Fruit fly (Drosophila melanogaster) whole organism, wandering third instar larva: ENCODE measurements around the gene AP-2alpha.
A peak's percentile ranks its signal among the peaks of the same experiment; 100 is the strongest.

Source experiments
- Abd-B ChIP-seq: fragments of >200 bp; optimal IDR thresholded peaks from 2 replicates; lab custom pipeline; 2017; ENCODE audit warnings: missing biosample characterization, missing genetic modification characterization
- CG32264 ChIP-seq: fragments of 200-800 bp; sonication (Bioruptor generic); optimal IDR thresholded peaks from 2 replicates; lab custom pipeline; 2016; ENCODE audit warnings: missing biosample characterization, missing genetic modification characterization
- CG9705 ChIP-seq: fragments of 200-800 bp; sonication (Bioruptor generic); optimal IDR thresholded peaks from 2 replicates; lab custom pipeline; 2018; ENCODE audit warnings: missing biosample characterization, mild to moderate bottlenecking, missing genetic modification characterization
- CrebA ChIP-seq: fragments of 200-800 bp; sonication (Bioruptor generic); optimal IDR thresholded peaks from 2 replicates; lab custom pipeline; 2016; ENCODE audit warnings: missing biosample characterization, mild to moderate bottlenecking, missing genetic modification characterization, borderline replicate concordance
- Dfd ChIP-seq: fragments of >200 bp; optimal IDR thresholded peaks from 2 replicates; lab custom pipeline; 2017; ENCODE audit warnings: missing biosample characterization, missing genetic modification characterization
- Dif ChIP-seq: fragments of 200-275, 200-300 bp; sonication (Bioruptor generic); optimal IDR thresholded peaks from 2 replicates; lab custom pipeline; 2018; ENCODE audit warnings: missing biosample characterization, missing genetic modification characterization; ENCODE audit not compliant: partially characterized antibody
- GATAd ChIP-seq: sonication (Bioruptor generic); optimal IDR thresholded peaks from 2 replicates; lab custom pipeline; 2016; ENCODE audit warnings: missing biosample characterization, missing genetic modification characterization
- HLH106 ChIP-seq: fragments of 200-800 bp; optimal IDR thresholded peaks from 3 replicates; lab custom pipeline; 2019; ENCODE audit warnings: missing biosample characterization, mild to moderate bottlenecking, missing genetic modification characterization, moderate library complexity
- Hnf4 ChIP-seq: fragments of 200-800 bp; sonication (Bioruptor generic); optimal IDR thresholded peaks from 2 replicates; lab custom pipeline; 2016; ENCODE audit warnings: missing biosample characterization, mild to moderate bottlenecking, missing genetic modification characterization
- Hr78 ChIP-seq: fragments of >200 bp; optimal IDR thresholded peaks from 2 replicates; lab custom pipeline; 2017; ENCODE audit warnings: missing biosample characterization, missing genetic modification characterization
- Hr83 ChIP-seq: fragments of 200-300 bp; sonication (Bioruptor generic); optimal IDR thresholded peaks from 2 replicates; lab custom pipeline; 2016; ENCODE audit warnings: missing biosample characterization, mild to moderate bottlenecking, missing genetic modification characterization, moderate library complexity; ENCODE audit not compliant: poor library complexity, severe bottlenecking
- Jra ChIP-seq: sonication (Bioruptor generic); optimal IDR thresholded peaks from 2 replicates; lab custom pipeline; 2016; ENCODE audit warnings: missing biosample characterization, missing genetic modification characterization
- Mio ChIP-seq: sonication (Bioruptor generic); optimal IDR thresholded peaks from 2 replicates; lab custom pipeline; 2016; ENCODE audit warnings: missing biosample characterization, missing genetic modification characterization
- Myc ChIP-seq: fragments of >200 bp; optimal IDR thresholded peaks from 2 replicates; lab custom pipeline; 2017
- N ChIP-seq: fragments of >200 bp; optimal IDR thresholded peaks from 2 replicates; lab custom pipeline; 2018; ENCODE audit warnings: missing biosample characterization, missing external identifiers, missing genetic modification characterization
- OdsH ChIP-seq: fragments of 200-800 bp; sonication (Bioruptor generic); optimal IDR thresholded peaks from 2 replicates; lab custom pipeline; 2016; ENCODE audit warnings: missing biosample characterization, mild to moderate bottlenecking, missing genetic modification characterization
- Rel ChIP-seq, 2 experiments: fragments of 200-800 bp; sonication (Bioruptor generic) in 1 of 2; optimal IDR thresholded peaks; 2 replicates in 1 of 2; 3 replicates in 1 of 2; lab custom pipeline; 2016 to 2019; ENCODE audit warnings: mild to moderate bottlenecking in 2 of 2, missing biosample characterization in 2 of 2, missing genetic modification characterization in 2 of 2, moderate library complexity in 1 of 2
- Sp1 ChIP-seq: fragments of 200-800 bp; sonication (Bioruptor generic); optimal IDR thresholded peaks from 3 replicates; lab custom pipeline; 2019; ENCODE audit warnings: missing biosample characterization, mild to moderate bottlenecking, missing genetic modification characterization, moderate library complexity
- Vsx2 ChIP-seq: fragments of 200-300, 225-300 bp; sonication (Bioruptor generic); optimal IDR thresholded peaks from 2 replicates; lab custom pipeline; 2018; ENCODE audit warnings: missing biosample characterization, missing genetic modification characterization; ENCODE audit not compliant: partially characterized antibody
- br ChIP-seq: fragments of 200-800 bp; sonication (Bioruptor generic); optimal IDR thresholded peaks from 2 replicates; lab custom pipeline; 2016; ENCODE audit warnings: missing biosample characterization, missing genetic modification characterization
- brk ChIP-seq: fragments of 200-800 bp; sonication (Bioruptor generic); optimal IDR thresholded peaks from 2 replicates; lab custom pipeline; 2016; ENCODE audit warnings: missing biosample characterization, mild to moderate bottlenecking, missing genetic modification characterization
- dl ChIP-seq, 2 experiments: fragments of 175-275, 200-275 bp in 1 of 2; fragments of 200-275 bp in 1 of 2; sonication (Bioruptor generic); optimal IDR thresholded peaks; lab custom pipeline; 2018; ENCODE audit warnings: mild to moderate bottlenecking in 2 of 2, missing biosample characterization in 2 of 2, missing genetic modification characterization in 2 of 2, moderate library complexity in 2 of 2; ENCODE audit not compliant: partially characterized antibody in 2 of 2, insufficient read depth in 1 of 2
- dmrt93B ChIP-seq: fragments of 200-800 bp; sonication (Bioruptor generic); optimal IDR thresholded peaks from 2 replicates; lab custom pipeline; 2018; ENCODE audit warnings: missing biosample characterization, mild to moderate bottlenecking, missing genetic modification characterization
- dsf ChIP-seq: sonication (Bioruptor generic); optimal IDR thresholded peaks from 2 replicates; lab custom pipeline; 2016; ENCODE audit warnings: missing biosample characterization, missing genetic modification characterization, borderline replicate concordance
- ey ChIP-seq: fragments of 200-800 bp; sonication (Bioruptor generic); optimal IDR thresholded peaks from 2 replicates; lab custom pipeline; 2016; ENCODE audit warnings: missing biosample characterization, missing genetic modification characterization
- foxo ChIP-seq, 2 experiments: fragments of 200-800 bp; sonication (Bioruptor generic); optimal IDR thresholded peaks; 2 replicates in 1 of 2; 3 replicates in 1 of 2; lab custom pipeline; 2016 to 2017; ENCODE audit warnings: missing biosample characterization in 2 of 2, missing genetic modification characterization in 2 of 2
- fru ChIP-seq: fragments of 200-800 bp; sonication (Bioruptor generic); optimal IDR thresholded peaks from 3 replicates; lab custom pipeline; 2016; ENCODE audit warnings: missing biosample characterization, mild to moderate bottlenecking, missing genetic modification characterization
- h ChIP-seq: fragments of 200-800 bp; sonication (Bioruptor generic); optimal IDR thresholded peaks from 3 replicates; lab custom pipeline; 2016; ENCODE audit warnings: missing biosample characterization, mild to moderate bottlenecking, missing genetic modification characterization
- jim ChIP-seq: fragments of 175-275, 200-325 bp; sonication (Bioruptor generic); optimal IDR thresholded peaks from 2 replicates; lab custom pipeline; 2016; ENCODE audit warnings: missing biosample characterization, mild to moderate bottlenecking, missing genetic modification characterization
- lola ChIP-seq: fragments of >200 bp; optimal IDR thresholded peaks from 2 replicates; lab custom pipeline; 2017; ENCODE audit warnings: missing biosample characterization, missing genetic modification characterization
- pan ChIP-seq: fragments of >200 bp; optimal IDR thresholded peaks from 2 replicates; lab custom pipeline; 2017
- psq ChIP-seq: fragments of 200-800 bp; sonication (Bioruptor generic); optimal IDR thresholded peaks from 3 replicates; lab custom pipeline; 2017; ENCODE audit warnings: missing biosample characterization, mild to moderate bottlenecking, missing genetic modification characterization, moderate library complexity
- rgr ChIP-seq: fragments of 200-800 bp; sonication (Bioruptor generic); optimal IDR thresholded peaks from 3 replicates; lab custom pipeline; 2016; ENCODE audit warnings: missing biosample characterization, mild to moderate bottlenecking, missing genetic modification characterization
- sage ChIP-seq: fragments of 200-800 bp; sonication (Bioruptor generic); optimal IDR thresholded peaks from 2 replicates; lab custom pipeline; 2016; ENCODE audit warnings: missing biosample characterization, mild to moderate bottlenecking, missing genetic modification characterization
- sv ChIP-seq: fragments of 200-800 bp; sonication (Bioruptor generic); optimal IDR thresholded peaks from 3 replicates; lab custom pipeline; 2016; ENCODE audit warnings: missing biosample characterization, missing genetic modification characterization
- tai ChIP-seq: sonication (Bioruptor generic); optimal IDR thresholded peaks from 2 replicates; lab custom pipeline; 2016; ENCODE audit warnings: missing biosample characterization, missing genetic modification characterization
- usp ChIP-seq: fragments of >200 bp; optimal IDR thresholded peaks from 2 replicates; lab custom pipeline; 2017; ENCODE audit warnings: missing biosample characterization, missing genetic modification characterization
- woc ChIP-seq: sonication (Bioruptor generic); optimal IDR thresholded peaks from 2 replicates; lab custom pipeline; 2016; ENCODE audit warnings: missing biosample characterization, mild to moderate bottlenecking, missing genetic modification characterization

The AP-2alpha gene

dm6 chr2L:429680-430484 is 15.3 kb upstream of the AP-2alpha start:
- TF ChIP-seq Rel (GFP tag; optimal IDR thresholded peaks at IDR 0.05; lab: Kevin White, UChicago) (no peak), Rel (tag; optimal IDR thresholded peaks at IDR 0.05; lab: Kevin White, UChicago) (peak; percentile 61), Myc (lab: Kevin White, UChicago) (no peak), Hr78 (no peak), Sp1 (GFP tag; lab: Kevin White, UChicago) (peak; percentile 94), Abd-B (GFP tag; lab: Kevin White, UChicago) (no peak), br (GFP tag; lab: Kevin White, UChicago) (peak; percentile 96), CG32264 (GFP tag; lab: Kevin White, UChicago) (peak; percentile 87), fru (GFP tag; lab: Kevin White, UChicago) (peak; percentile 96), rgr (peak; percentile 93), Hr83 (GFP tag; lab: Kevin White, UChicago) (no peak), Dif (no peak), CrebA (GFP tag; lab: Kevin White, UChicago) (peak; percentile 24), HLH106 (tag; lab: Kevin White, UChicago) (peak; percentile 94), sv (GFP tag; lab: Kevin White, UChicago) (peak; percentile 0), GATAd (GFP tag; lab: Kevin White, UChicago) (no peak), dsf (peak; percentile 82), lola (no peak), woc (GFP tag; lab: Kevin White, UChicago) (peak; percentile 96), Vsx2 (no peak), Mio (GFP tag; lab: Kevin White, UChicago) (peak; percentile 59), dmrt93B (GFP tag; lab: Kevin White, UChicago) (peak; percentile 89), OdsH (GFP tag; lab: Kevin White, UChicago) (peak; percentile 95), CG9705 (peak; percentile 82), sage (GFP tag; lab: Kevin White, UChicago) (peak; percentile 93), h (GFP tag; lab: Kevin White, UChicago) (peak; percentile 97), tai (GFP tag; lab: Kevin White, UChicago) (peak; percentile 90), brk (GFP tag; lab: Kevin White, UChicago) (peak; percentile 89), dl (GFP tag; optimal IDR thresholded peaks at IDR 0.05; lab: Kevin White, UChicago; ENCODE audit: insufficient read depth in 1 of 2, partially characterized antibody in 2 of 2) (no peak), ey (GFP tag; lab: Kevin White, UChicago) (peak; percentile 96), pan (lab: Kevin White, UChicago) (no peak), N (GFP tag; lab: Kevin White, UChicago) (no peak), psq (GFP tag; lab: Kevin White, UChicago) (peak; percentile 97), Dfd (GFP tag; lab: Kevin White, UChicago) (no peak), foxo (GFP tag; optimal IDR thresholded peaks at IDR 0.05; lab: Kevin White, UChicago) (peak; percentile 73 to 96), Jra (peak; percentile 76), jim (no peak), usp (no peak), Hnf4 (GFP tag; lab: Kevin White, UChicago) (peak; percentile 95)

- TF ChIP-seq fru (GFP tag; lab: Kevin White, UChicago) (no peak), lola (no peak), Vsx2 (no peak), foxo (GFP tag; optimal IDR thresholded peaks at IDR 0.05; lab: Kevin White, UChicago) (no peak), Abd-B (GFP tag; lab: Kevin White, UChicago) (no peak), br (GFP tag; lab: Kevin White, UChicago) (no peak), sv (GFP tag; lab: Kevin White, UChicago) (no peak), CrebA (GFP tag; lab: Kevin White, UChicago) (no peak)
- TF ChIP-seq, all 38 proteins: peak for 0
These were observed 13.9 kb upstream of the AP-2alpha start for dm6 chr2L:428380-428989.
